Fruit fly (Drosophila melanogaster) whole organism, embryonic: ENCODE results near the gene CG33939.

Experiments
- ATbp ChIP-seq: fragments of 200-800 bp; sonication (Bioruptor generic); optimal IDR thresholded peaks from 2 replicates; lab custom pipeline; 2017; ENCODE audit warnings: missing biosample characterization, mild to moderate bottlenecking, missing genetic modification characterization, missing genetic modification reagents
- CG11504 ChIP-seq: fragments of 200-800 bp; sonication (Bioruptor generic); optimal IDR thresholded peaks from 3 replicates; lab custom pipeline; 2019; ENCODE audit warnings: missing biosample characterization, mild to moderate bottlenecking, missing genetic modification characterization, moderate library complexity
- CG12071 ChIP-seq: fragments of 200-800 bp; sonication (Bioruptor generic); optimal IDR thresholded peaks from 3 replicates; lab custom pipeline; 2018; ENCODE audit warnings: missing biosample characterization, mild to moderate bottlenecking, missing genetic modification characterization
- CG12391 ChIP-seq: fragments of 200-800 bp; sonication (Bioruptor generic); optimal IDR thresholded peaks from 3 replicates; lab custom pipeline; 2018; ENCODE audit warnings: missing biosample characterization, mild to moderate bottlenecking, missing genetic modification characterization, moderate library complexity
- CG13296 ChIP-seq: fragments of 200-800 bp; sonication (Bioruptor generic); optimal IDR thresholded peaks from 3 replicates; lab custom pipeline; 2018; ENCODE audit warnings: missing biosample characterization, mild to moderate bottlenecking, missing genetic modification characterization
- CG14710 ChIP-seq: fragments of 200-800 bp; sonication (Bioruptor generic); optimal IDR thresholded peaks from 3 replicates; lab custom pipeline; 2019; ENCODE audit warnings: missing biosample characterization, mild to moderate bottlenecking, missing genetic modification characterization, moderate library complexity
- CG14860 ChIP-seq: fragments of 200-800 bp; sonication (Bioruptor generic); IDR thresholded peaks from 3 replicates; pipeline ENCODE4 v1.3.6; 2022; ENCODE audit warnings: missing biosample characterization, missing genetic modification characterization; ENCODE audit not compliant: partially characterized antibody
- CG17385 ChIP-seq: fragments of 200-800 bp; sonication (Bioruptor generic); optimal IDR thresholded peaks from 3 replicates; lab custom pipeline; 2018; ENCODE audit warnings: missing biosample characterization, mild to moderate bottlenecking, missing genetic modification characterization
- CG18262 ChIP-seq: fragments of 200-800 bp; optimal IDR thresholded peaks from 3 replicates; lab custom pipeline; 2019; ENCODE audit warnings: missing biosample characterization, mild to moderate bottlenecking, missing genetic modification characterization, moderate library complexity
- CG2712 ChIP-seq: fragments of 200-800 bp; optimal IDR thresholded peaks from 3 replicates; lab custom pipeline; 2019; ENCODE audit warnings: missing biosample characterization, mild to moderate bottlenecking, missing genetic modification characterization, moderate library complexity
- CG2875 ChIP-seq: fragments of 200-800 bp; sonication (Bioruptor generic); optimal IDR thresholded peaks from 2 replicates; lab custom pipeline; 2017; ENCODE audit warnings: missing biosample characterization, mild to moderate bottlenecking, missing genetic modification characterization, missing genetic modification reagents
- CG4707 ChIP-seq: fragments of 200-800 bp; sonication (Bioruptor generic); optimal IDR thresholded peaks from 2 replicates; lab custom pipeline; 2018; ENCODE audit warnings: missing biosample characterization, mild to moderate bottlenecking, missing genetic modification characterization, moderate library complexity
- CG4854 ChIP-seq: fragments of 200-800 bp; sonication (Bioruptor generic); optimal IDR thresholded peaks from 2 replicates; lab custom pipeline; 2016; ENCODE audit warnings: missing biosample characterization, missing genetic modification characterization, inconsistent platforms
- CG7839 ChIP-seq: fragments of 200-800 bp; sonication (Bioruptor generic); optimal IDR thresholded peaks from 3 replicates; lab custom pipeline; 2018; ENCODE audit warnings: missing biosample characterization, mild to moderate bottlenecking, missing genetic modification characterization, moderate library complexity
- CG8388 ChIP-seq: fragments of 200-800 bp; sonication (Bioruptor generic); optimal IDR thresholded peaks from 2 replicates; lab custom pipeline; 2019; ENCODE audit warnings: missing biosample characterization, mild to moderate bottlenecking, missing genetic modification characterization, moderate library complexity
- CG8924 ChIP-seq: fragments of 200-800 bp; optimal IDR thresholded peaks from 3 replicates; lab custom pipeline; 2019; ENCODE audit warnings: missing biosample characterization, mild to moderate bottlenecking, missing genetic modification characterization, moderate library complexity
- CG9876 ChIP-seq: fragments of 200-800 bp; sonication (Bioruptor generic); optimal IDR thresholded peaks from 2 replicates; lab custom pipeline; 2016; ENCODE audit warnings: missing biosample characterization, missing genetic modification characterization
- CoRest ChIP-seq: fragments of 200-800 bp; sonication (Bioruptor generic); optimal IDR thresholded peaks from 3 replicates; lab custom pipeline; 2018; ENCODE audit warnings: missing biosample characterization, mild to moderate bottlenecking, missing genetic modification characterization, moderate library complexity
- D ChIP-seq, 2 experiments: fragments of 200-800 bp in 1 of 2; fragments of >200 bp in 1 of 2; sonication (Bioruptor generic) in 1 of 2; optimal IDR thresholded peaks; 2 replicates in 1 of 2; 3 replicates in 1 of 2; lab custom pipeline; 2017; ENCODE audit warnings: mild to moderate bottlenecking in 1 of 2, missing biosample characterization in 1 of 2, missing genetic modification characterization in 1 of 2, missing genetic modification reagents in 1 of 2
- Dp ChIP-seq: fragments of 200-800 bp; sonication (Bioruptor generic); optimal IDR thresholded peaks from 2 replicates; lab custom pipeline; 2018; ENCODE audit warnings: missing biosample characterization, mild to moderate bottlenecking, missing genetic modification characterization, moderate library complexity
- HmgZ ChIP-seq: fragments of 200-800 bp; sonication (Bioruptor generic); optimal IDR thresholded peaks from 2 replicates; lab custom pipeline; 2018; ENCODE audit warnings: missing biosample characterization, mild to moderate bottlenecking, missing genetic modification characterization
- Lhr ChIP-seq: fragments of 200-800 bp; sonication (Bioruptor generic); optimal IDR thresholded peaks from 3 replicates; lab custom pipeline; 2017; ENCODE audit warnings: mild to moderate bottlenecking, missing biosample characterization, missing genetic modification reagents, missing genetic modification characterization
- MTF-1 ChIP-seq: fragments of 200-800 bp; sonication (Bioruptor generic); optimal IDR thresholded peaks from 2 replicates; lab custom pipeline; 2018; ENCODE audit warnings: missing biosample characterization, mild to moderate bottlenecking, missing genetic modification characterization, borderline replicate concordance
- Oli ChIP-seq: fragments of 200-800 bp; sonication (Bioruptor generic); optimal IDR thresholded peaks from 2 replicates; lab custom pipeline; 2018; ENCODE audit warnings: missing biosample characterization, mild to moderate bottlenecking, missing genetic modification characterization, moderate library complexity
- Sry-β ChIP-seq: fragments of 200-800 bp; sonication (Bioruptor generic); optimal IDR thresholded peaks from 2 replicates; lab custom pipeline; 2018; ENCODE audit warnings: missing biosample characterization, mild to moderate bottlenecking, missing genetic modification characterization, moderate library complexity
- ap ChIP-seq: fragments of 200-800 bp; sonication (Bioruptor generic); IDR thresholded peaks from 2 replicates; pipeline ENCODE4 v1.3.6; 2022; ENCODE audit warnings: missing biosample characterization, missing genetic modification characterization
- az2 ChIP-seq: fragments of 200-800 bp; sonication (Bioruptor generic); optimal IDR thresholded peaks from 3 replicates; lab custom pipeline; 2016; ENCODE audit warnings: missing biosample characterization, missing genetic modification characterization
- bsh ChIP-seq, 2 experiments: fragments of 200-800 bp; sonication (Bioruptor generic); optimal IDR thresholded peaks; 2 replicates each; lab custom pipeline; 2017 to 2018; ENCODE audit warnings: mild to moderate bottlenecking in 2 of 2, missing biosample characterization in 2 of 2, missing genetic modification characterization in 2 of 2, moderate library complexity in 1 of 2
- cg ChIP-seq: fragments of 200-800 bp; sonication (Bioruptor generic); optimal IDR thresholded peaks from 3 replicates; lab custom pipeline; 2019; ENCODE audit warnings: missing biosample characterization, mild to moderate bottlenecking, missing genetic modification characterization, moderate library complexity
- croc ChIP-seq: fragments of 200-800 bp; sonication (Bioruptor generic); conservative IDR thresholded peaks from 3 replicates; pipeline ENCODE4 v1.3.6; 2022; ENCODE audit warnings: missing biosample characterization, missing genetic modification characterization
- crol ChIP-seq: fragments of 200-800 bp; sonication (Bioruptor generic); IDR thresholded peaks from 2 replicates; pipeline ENCODE4 v1.3.6; 2022; ENCODE audit warnings: missing biosample characterization, missing genetic modification characterization
- dmrt11E ChIP-seq: fragments of 200-800 bp; sonication (Bioruptor generic); optimal IDR thresholded peaks from 3 replicates; lab custom pipeline; 2018; ENCODE audit warnings: missing biosample characterization, mild to moderate bottlenecking, missing genetic modification characterization, moderate library complexity
- en ChIP-seq: fragments of 200-800 bp; sonication (Bioruptor generic); optimal IDR thresholded peaks from 2 replicates; lab custom pipeline; 2016; ENCODE audit warnings: missing biosample characterization, missing genetic modification characterization
- fd96Cb ChIP-seq: fragments of 200-800 bp; sonication (Bioruptor generic); optimal IDR thresholded peaks from 2 replicates; lab custom pipeline; 2018; ENCODE audit warnings: missing biosample characterization, mild to moderate bottlenecking, missing genetic modification characterization, moderate library complexity
- gcm ChIP-seq: fragments of 200-800 bp; sonication (Bioruptor generic); optimal IDR thresholded peaks from 2 replicates; lab custom pipeline; 2019; ENCODE audit warnings: missing biosample characterization, mild to moderate bottlenecking, missing genetic modification characterization, moderate library complexity
- gcm2 ChIP-seq: fragments of 200-800 bp; sonication (Bioruptor generic); optimal IDR thresholded peaks from 2 replicates; lab custom pipeline; 2016; ENCODE audit warnings: missing biosample characterization, missing genetic modification characterization
- grau ChIP-seq: fragments of 200-800 bp; optimal IDR thresholded peaks from 3 replicates; lab custom pipeline; 2019; ENCODE audit warnings: missing biosample characterization, mild to moderate bottlenecking, missing genetic modification characterization, moderate library complexity
- gsb-n ChIP-seq: fragments of 200-800 bp; sonication (Bioruptor generic); optimal IDR thresholded peaks from 3 replicates; lab custom pipeline; 2018; ENCODE audit warnings: missing biosample characterization, mild to moderate bottlenecking, missing genetic modification characterization
- lola ChIP-seq, 3 experiments: fragments of >200 bp in 2 of 3; fragments of 200-800 bp in 1 of 3; sonication (Bioruptor generic) in 1 of 3; optimal IDR thresholded peaks; 2 replicates each; lab custom pipeline; 2017 to 2019; ENCODE audit warnings: missing biosample characterization in 3 of 3, missing genetic modification characterization in 3 of 3, mild to moderate bottlenecking in 1 of 3, moderate library complexity in 1 of 3
- luna ChIP-seq: fragments of 200-800 bp; sonication (Bioruptor generic); optimal IDR thresholded peaks from 2 replicates; lab custom pipeline; 2016; ENCODE audit warnings: missing biosample characterization, missing genetic modification characterization
- maf-S ChIP-seq: fragments of 200-800 bp; sonication (Bioruptor generic); optimal IDR thresholded peaks from 2 replicates; lab custom pipeline; 2016; ENCODE audit warnings: missing biosample characterization, missing genetic modification characterization
- oc ChIP-seq: fragments of 200-800 bp; sonication (Bioruptor generic); optimal IDR thresholded peaks from 2 replicates; lab custom pipeline; 2018; ENCODE audit warnings: missing biosample characterization, mild to moderate bottlenecking, missing genetic modification characterization, moderate library complexity
- row ChIP-seq: fragments of 200-800 bp; sonication (Bioruptor generic); IDR thresholded peaks from 3 replicates; pipeline ENCODE4 v1.3.6; 2022; ENCODE audit warnings: missing biosample characterization, missing genetic modification characterization
- sima ChIP-seq: fragments of 200-800 bp; sonication (Bioruptor generic); optimal IDR thresholded peaks from 2 replicates; lab custom pipeline; 2016; ENCODE audit warnings: missing biosample characterization, missing genetic modification characterization
- slou ChIP-seq: fragments of 200-800 bp; sonication (Bioruptor generic); optimal IDR thresholded peaks from 3 replicates; lab custom pipeline; 2016; ENCODE audit warnings: missing biosample characterization, missing genetic modification characterization
- sug ChIP-seq: fragments of 200-800 bp; optimal IDR thresholded peaks from 2 replicates; lab custom pipeline; 2019; ENCODE audit warnings: missing biosample characterization, mild to moderate bottlenecking, missing genetic modification characterization, moderate library complexity

CG33939 gene

DNA sequence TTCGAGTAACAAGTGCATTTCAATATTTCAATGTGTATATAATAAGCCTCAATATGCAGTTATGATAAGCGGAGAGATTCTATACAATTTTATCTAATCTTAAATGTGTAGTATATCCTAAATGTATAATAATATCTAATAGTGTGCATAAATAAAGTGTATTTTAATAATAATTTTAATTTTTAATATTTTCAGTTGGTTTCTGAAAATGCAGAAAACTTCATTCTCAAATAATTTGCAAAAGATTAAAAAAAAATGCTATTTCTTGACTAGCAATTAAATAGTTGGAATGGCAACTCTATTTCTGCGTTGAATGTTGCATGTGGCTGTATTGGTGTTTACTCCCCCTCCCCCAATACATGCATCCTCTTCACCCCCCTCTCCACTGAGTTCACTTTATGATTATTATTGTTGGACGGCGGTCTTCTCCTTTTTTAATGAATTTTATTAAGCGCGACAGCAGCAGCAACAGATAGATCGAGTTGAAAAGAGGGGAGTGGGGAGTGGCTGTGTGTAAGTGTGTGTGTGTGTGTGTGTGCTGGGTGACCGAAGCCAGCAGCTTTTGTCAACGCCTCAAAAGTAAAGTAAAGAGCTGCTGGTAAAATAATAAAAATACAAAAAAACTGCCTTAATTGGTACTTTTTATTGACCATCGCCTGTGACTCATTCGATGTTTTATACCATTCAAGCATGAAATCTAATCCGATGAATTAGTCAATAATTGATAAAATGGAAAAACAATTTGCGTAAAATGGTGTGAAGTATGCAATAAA is 13.9 kb downstream of the CG33939 start (continued):
- TF ChIP-seq MTF-1 (GFP tag; lab: Kevin White, UChicago) (no peak), sima (GFP tag; lab: Kevin White, UChicago) (no peak), Sry-β (peak; percentile 71), lola (GFP tag; optimal IDR thresholded peaks at IDR 0.05; lab: Kevin White, UChicago) (peak in 1 of 3 experiments; percentile 24), slou (GFP tag; lab: Kevin White, UChicago) (no peak), Dp (GFP tag; lab: Kevin White, UChicago) (no peak), en (GFP tag; lab: Kevin White, UChicago) (no peak), CG4854 (GFP tag; lab: Kevin White, UChicago) (no peak), luna (no peak)

DNA sequence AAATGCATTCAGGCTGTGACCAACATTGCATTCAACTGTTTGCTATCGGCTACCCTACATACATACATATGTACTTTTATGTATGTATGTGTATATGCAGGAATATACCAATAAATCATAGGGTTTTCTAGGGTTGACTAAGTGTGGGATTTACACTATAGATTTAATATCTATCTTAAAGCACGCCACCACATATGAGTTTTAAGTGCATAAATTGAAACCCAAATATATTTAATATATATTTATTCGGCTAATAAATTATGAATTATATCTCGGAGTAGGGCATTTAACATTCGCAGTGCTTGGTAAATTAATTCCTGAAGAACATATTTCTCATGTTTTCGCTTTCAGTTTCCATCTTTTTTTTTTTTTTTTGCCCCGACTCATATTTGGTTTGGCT is 14.8 kb downstream of the CG33939 start:
- TF ChIP-seq CG14860 (GFP tag; lab: Robert Waterston, UW) (no peak), CG18262 (tag; lab: Kevin White, UChicago) (peak; percentile 51), CG8388 (GFP tag; lab: Kevin White, UChicago) (peak; percentile 35), az2 (GFP tag; lab: Kevin White, UChicago) (peak; percentile 14), gsb-n (tag; lab: Kevin White, UChicago) (peak; percentile 20), row (GFP tag; lab: Robert Waterston, UW) (peak; percentile 53), Oli (peak; percentile 1), ap (no peak), CG2875 (GFP tag; lab: Kevin White, UChicago) (peak; percentile 15), gcm2 (GFP tag; lab: Kevin White, UChicago) (no peak), dmrt11E (tag; lab: Kevin White, UChicago) (peak; percentile 62), Lhr (peak; percentile 14), croc (GFP tag; lab: Robert Waterston, UW) (no peak; the same call in 2 of the 3 replicates), CG7839 (tag; lab: Kevin White, UChicago) (peak; percentile 50), sug (tag; lab: Kevin White, UChicago) (no peak), gcm (GFP tag; lab: Kevin White, UChicago) (peak; percentile 45), D (optimal IDR thresholded peaks at IDR 0.05; lab: Kevin White, UChicago) (no peak), D (GFP tag; optimal IDR thresholded peaks at IDR 0.05; lab: Kevin White, UChicago) (peak; percentile 15), CG17385 (peak; percentile 38), CG12391 (tag; lab: Kevin White, UChicago) (peak; percentile 35), CG8924 (tag; lab: Kevin White, UChicago) (peak; percentile 32), fd96Cb (tag; lab: Kevin White, UChicago) (peak; percentile 6), CG11504 (tag; lab: Kevin White, UChicago) (peak; percentile 55), oc (tag; lab: Kevin White, UChicago) (peak; percentile 19), maf-S (GFP tag; lab: Kevin White, UChicago) (no peak), CoRest (tag; lab: Kevin White, UChicago) (peak; percentile 25), cg (peak; percentile 41), bsh (GFP tag; optimal IDR thresholded peaks at IDR 0.05; lab: Kevin White, UChicago) (peak; percentile 55 to 65), CG13296 (GFP tag; lab: Kevin White, UChicago) (no peak), CG4707 (GFP tag; lab: Kevin White, UChicago) (no peak), HmgZ (tag; lab: Kevin White, UChicago) (no peak), crol (GFP tag; lab: Robert Waterston, UW) (no peak), grau (peak; percentile 33), CG12071 (GFP tag; lab: Kevin White, UChicago) (no peak), CG2712 (tag; lab: Kevin White, UChicago) (peak; percentile 41), CG9876 (GFP tag; lab: Kevin White, UChicago) (no peak), CG14710 (tag; lab: Kevin White, UChicago) (peak; percentile 22), ATbp (GFP tag; lab: Kevin White, UChicago) (peak; percentile 16)
